Fruit fly (Drosophila melanogaster) whole organism, wandering third instar larva: ENCODE measurements around the gene CG14234.

Source experiments
- CG32264 ChIP-seq: fragments of 200-800 bp; sonication (Bioruptor generic); optimal IDR thresholded peaks from 2 replicates; lab custom pipeline; 2016; ENCODE audit warnings: missing biosample characterization, missing genetic modification characterization
- Hr78 ChIP-seq: fragments of >200 bp; optimal IDR thresholded peaks from 2 replicates; lab custom pipeline; 2017; ENCODE audit warnings: missing biosample characterization, missing genetic modification characterization
- Jra ChIP-seq: sonication (Bioruptor generic); optimal IDR thresholded peaks from 2 replicates; lab custom pipeline; 2016; ENCODE audit warnings: missing biosample characterization, missing genetic modification characterization
- N ChIP-seq: fragments of >200 bp; optimal IDR thresholded peaks from 2 replicates; lab custom pipeline; 2018; ENCODE audit warnings: missing biosample characterization, missing external identifiers, missing genetic modification characterization

DNA sequence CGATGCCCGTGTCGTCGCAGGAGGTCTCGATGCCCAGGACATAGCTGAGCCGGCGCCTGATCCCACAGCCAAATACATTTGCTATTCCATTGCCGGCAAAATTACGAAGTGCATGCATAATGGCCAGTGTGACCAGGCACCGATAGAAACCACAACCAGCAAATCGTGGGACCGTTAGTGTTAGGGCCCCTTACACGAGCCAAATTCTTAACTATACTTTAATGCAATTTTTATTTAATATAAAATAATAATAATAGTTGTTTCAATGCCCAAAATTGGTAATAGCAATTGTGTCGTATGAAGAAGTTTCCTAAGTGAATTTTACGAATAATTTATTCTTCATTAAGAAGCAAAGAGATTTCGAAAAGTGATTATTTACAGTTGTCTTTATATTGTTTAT is 33.8 kb upstream of the CG14234 start, which contains the start of gene Tcs4:
- TF ChIP-seq Hr78 (GFP tag; lab: Kevin White, UChicago) (no peak), N (GFP tag; lab: Kevin White, UChicago) (no peak), Jra (no peak), CG32264 (GFP tag; lab: Kevin White, UChicago) (no peak)
